ENCODE assay signal across 1 worm cellular context in the genomic region with DNA sequence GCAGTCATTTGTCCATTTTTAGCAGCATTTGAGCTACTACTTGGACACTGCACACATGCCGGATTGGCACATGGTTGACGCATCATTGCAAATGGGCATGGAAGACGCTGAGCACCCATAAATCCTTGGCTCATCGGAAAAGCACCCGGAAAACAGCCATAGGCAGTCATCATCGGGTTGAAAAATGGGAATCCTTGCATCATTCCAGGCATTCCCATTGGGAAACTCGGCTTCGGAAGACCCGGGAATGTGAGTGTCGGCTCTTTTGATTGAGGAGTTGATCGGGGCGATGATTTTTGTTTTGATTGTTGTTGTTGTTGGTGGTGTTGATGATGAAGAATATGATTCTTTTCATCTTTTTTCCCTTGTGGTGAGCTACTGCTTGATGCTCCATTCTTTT.
TF ChIP-seq lines count a peak whose summit lies in the region.

No protein-coding gene starts in this region.

TF ChIP-seq in whole organism, L2 larva, 48 proteins besides CTCF, POLR2A, EP300 and RAD21 (continued from another document):
- no peak for TF ChIP-seq dmd-4 (tag; optimal IDR thresholded peaks at IDR 0.05; lab: Kevin White, UChicago)
- no peak for TF ChIP-seq lin-11 (tag; optimal IDR thresholded peaks at IDR 0.05; lab: Kevin White, UChicago)
